Worm (Caenorhabditis elegans): ENCODE results near the gene apt-9.

ce11 chrX:11097343-11097742 lies 29.0 kb downstream of the apt-9 start:
- no peak for TF ChIP-seq ceh-18 (tag; optimal IDR thresholded peaks at IDR 0.05)
- TF ChIP-seq lim-6 (tag; optimal IDR thresholded peaks at IDR 0.05), result no peak
- no peak for TF ChIP-seq npax-4 (tag; optimal IDR thresholded peaks at IDR 0.05)
- TF ChIP-seq ama-1 (optimal IDR thresholded peaks at IDR 0.05), result no peak
- TF ChIP-seq ref-2 (tag; optimal IDR thresholded peaks at IDR 0.05), result no peak
- no peak for TF ChIP-seq che-1 (tag; optimal IDR thresholded peaks at IDR 0.05)
- no peak for TF ChIP-seq ceh-6 (GFP tag; optimal IDR thresholded peaks at IDR 0.05)
- no peak for TF ChIP-seq pag-3 (tag; optimal IDR thresholded peaks at IDR 0.05; ENCODE audit: borderline replicate concordance)
- no peak for TF ChIP-seq fkh-10 (GFP tag; optimal IDR thresholded peaks at IDR 0.05)
- no peak for TF ChIP-seq ztf-16 (tag; optimal IDR thresholded peaks at IDR 0.05)
- no peak for TF ChIP-seq ceh-19 (GFP tag; optimal IDR thresholded peaks at IDR 0.05)
- TF ChIP-seq ttx-3 (tag; optimal IDR thresholded peaks at IDR 0.05), result no peak
- TF ChIP-seq unc-55 (GFP tag; optimal IDR thresholded peaks at IDR 0.05), result no peak

All from whole organism, late embryonic.